Fruit fly (Drosophila melanogaster) whole organism, prepupa: Measurements from ENCODE around the gene CG42870.
A peak's percentile ranks its signal among the peaks of the same experiment; 100 is the strongest.

Experiments
- Blimp-1 ChIP-seq: fragments of 200-800 bp; sonication (Bioruptor generic); optimal IDR thresholded peaks from 3 replicates; lab custom pipeline; 2017; ENCODE audit warnings: missing biosample characterization, missing genetic modification characterization, mild to moderate bottlenecking, moderate library complexity, missing genetic modification reagents
- CG10631 ChIP-seq: fragments of 200-800 bp; sonication (Bioruptor generic); optimal IDR thresholded peaks from 2 replicates; lab custom pipeline; 2016; ENCODE audit warnings: missing biosample characterization, missing genetic modification characterization
- CG10669 ChIP-seq: fragments of 200-800 bp; sonication (Bioruptor generic); optimal IDR thresholded peaks from 3 replicates; lab custom pipeline; 2018; ENCODE audit warnings: missing biosample characterization, mild to moderate bottlenecking, missing genetic modification characterization, moderate library complexity
- CG11762 ChIP-seq: fragments of 200-800 bp; sonication (Bioruptor generic); optimal IDR thresholded peaks from 3 replicates; lab custom pipeline; 2016; ENCODE audit warnings: missing biosample characterization, missing genetic modification characterization; ENCODE audit not compliant: insufficient read depth
- CG11902 ChIP-seq: fragments of 200-800 bp; sonication (Bioruptor generic); optimal IDR thresholded peaks from 3 replicates; lab custom pipeline; 2016; ENCODE audit warnings: missing biosample characterization, missing genetic modification characterization
- CG1621 ChIP-seq: fragments of 200-800 bp; sonication (Bioruptor generic); optimal IDR thresholded peaks from 3 replicates; lab custom pipeline; 2018; ENCODE audit warnings: missing biosample characterization, mild to moderate bottlenecking, missing genetic modification characterization
- CG16779 ChIP-seq: fragments of 200-800 bp; sonication (Bioruptor generic); optimal IDR thresholded peaks from 3 replicates; lab custom pipeline; 2017; ENCODE audit warnings: missing biosample characterization, mild to moderate bottlenecking, missing genetic modification characterization
- CG3032 ChIP-seq: fragments of 200-800 bp; optimal IDR thresholded peaks from 2 replicates; lab custom pipeline; 2019; ENCODE audit warnings: missing biosample characterization, mild to moderate bottlenecking, missing genetic modification characterization, moderate library complexity
- CG31627 ChIP-seq: fragments of 200-800 bp; sonication (Bioruptor generic); optimal IDR thresholded peaks from 3 replicates; lab custom pipeline; 2016; ENCODE audit warnings: missing biosample characterization, missing genetic modification characterization
- CG32006 ChIP-seq: fragments of 200-800 bp; sonication (Bioruptor generic); optimal IDR thresholded peaks from 3 replicates; lab custom pipeline; 2017; ENCODE audit warnings: missing biosample characterization, mild to moderate bottlenecking, missing genetic modification characterization
- CG34406 ChIP-seq: fragments of 200-800 bp; sonication (Bioruptor generic); optimal IDR thresholded peaks from 3 replicates; lab custom pipeline; 2016; ENCODE audit warnings: missing biosample characterization, missing genetic modification characterization
- CG3919 ChIP-seq: fragments of 200-800 bp; sonication (Bioruptor generic); optimal IDR thresholded peaks from 3 replicates; lab custom pipeline; 2016; ENCODE audit warnings: missing biosample characterization, missing genetic modification characterization
- CG4318 ChIP-seq: fragments of 200-800 bp; sonication (Bioruptor generic); optimal IDR thresholded peaks from 3 replicates; lab custom pipeline; 2017; ENCODE audit warnings: missing biosample characterization, mild to moderate bottlenecking, missing genetic modification characterization
- CG6163 ChIP-seq: fragments of 200-800 bp; sonication (Bioruptor generic); IDR thresholded peaks from 3 replicates; pipeline ENCODE4 v1.3.6; 2022; ENCODE audit warnings: missing biosample characterization, missing genetic modification characterization
- CG6276 ChIP-seq: fragments of 200-800 bp; sonication (Bioruptor generic); optimal IDR thresholded peaks from 2 replicates; lab custom pipeline; 2017; ENCODE audit warnings: missing biosample characterization, mild to moderate bottlenecking, missing genetic modification characterization
- CG6792 ChIP-seq: fragments of 200-800 bp; sonication (Bioruptor generic); optimal IDR thresholded peaks from 3 replicates; lab custom pipeline; 2016; ENCODE audit warnings: missing biosample characterization, missing genetic modification characterization
- CG6808 ChIP-seq: fragments of 200-800 bp; sonication (Bioruptor generic); optimal IDR thresholded peaks from 3 replicates; lab custom pipeline; 2017; ENCODE audit warnings: missing biosample characterization, missing genetic modification characterization, mild to moderate bottlenecking, moderate library complexity, missing genetic modification reagents
- CG6854 ChIP-seq: fragments of 200-800 bp; sonication (Bioruptor generic); optimal IDR thresholded peaks from 2 replicates; lab custom pipeline; 2017; ENCODE audit warnings: missing biosample characterization, mild to moderate bottlenecking, missing genetic modification characterization
- CG7368 ChIP-seq: fragments of 200-800 bp; sonication (Bioruptor generic); optimal IDR thresholded peaks from 3 replicates; lab custom pipeline; 2016; ENCODE audit warnings: missing biosample characterization, missing genetic modification characterization
- CG8119 ChIP-seq: fragments of 200-800 bp; sonication (Bioruptor generic); IDR thresholded peaks from 3 replicates; pipeline ENCODE4 v1.3.6; 2022; ENCODE audit warnings: missing biosample characterization, missing genetic modification characterization
- CG8319 ChIP-seq: fragments of 200-800 bp; sonication (Bioruptor generic); optimal IDR thresholded peaks from 3 replicates; lab custom pipeline; 2016; ENCODE audit warnings: missing biosample characterization, missing genetic modification characterization
- Eip75B ChIP-seq: fragments of 200-800 bp; sonication (Bioruptor generic); optimal IDR thresholded peaks from 3 replicates; lab custom pipeline; 2016; ENCODE audit warnings: missing biosample characterization, missing genetic modification characterization
- Ets21C ChIP-seq: fragments of 200-800 bp; sonication (Bioruptor generic); optimal IDR thresholded peaks from 3 replicates; lab custom pipeline; 2016; ENCODE audit warnings: missing biosample characterization, missing genetic modification characterization
- Ets96B ChIP-seq: fragments of 200-800 bp; optimal IDR thresholded peaks from 2 replicates; lab custom pipeline; 2019; ENCODE audit warnings: missing biosample characterization, mild to moderate bottlenecking, missing genetic modification characterization, moderate library complexity
- Gug ChIP-seq: fragments of 200-800 bp; sonication (Bioruptor generic); IDR thresholded peaks from 2 replicates; pipeline ENCODE4 v1.3.6; 2022; ENCODE audit warnings: missing biosample characterization, missing genetic modification characterization
- Hr38 ChIP-seq: sonication (Bioruptor generic); optimal IDR thresholded peaks from 2 replicates; lab custom pipeline; 2016; ENCODE audit warnings: missing biosample characterization, missing genetic modification characterization
- Hr39 ChIP-seq: fragments of 200-800 bp; sonication (Bioruptor generic); optimal IDR thresholded peaks from 2 replicates; lab custom pipeline; 2016; ENCODE audit warnings: missing biosample characterization, missing genetic modification characterization
- Hr4 ChIP-seq: fragments of 200-800 bp; sonication (Bioruptor generic); optimal IDR thresholded peaks from 3 replicates; lab custom pipeline; 2016; ENCODE audit warnings: missing biosample characterization, missing genetic modification characterization
- Lpt ChIP-seq: fragments of 200-800 bp; sonication (Bioruptor generic); optimal IDR thresholded peaks from 3 replicates; lab custom pipeline; 2016; ENCODE audit warnings: missing biosample characterization, missing genetic modification characterization
- Met ChIP-seq: fragments of 200-800 bp; sonication (Bioruptor generic); optimal IDR thresholded peaks from 3 replicates; lab custom pipeline; 2016; ENCODE audit warnings: missing biosample characterization, missing genetic modification characterization
- OdsH ChIP-seq: fragments of 200-800 bp; sonication (Bioruptor generic); optimal IDR thresholded peaks from 3 replicates; lab custom pipeline; 2016; ENCODE audit warnings: missing biosample characterization, missing genetic modification characterization
- Smox ChIP-seq: fragments of 200-800 bp; sonication (Bioruptor generic); optimal IDR thresholded peaks from 3 replicates; lab custom pipeline; 2016; ENCODE audit warnings: missing biosample characterization, missing genetic modification characterization
- Sox102F ChIP-seq: fragments of 200-800 bp; sonication (Bioruptor generic); optimal IDR thresholded peaks from 2 replicates; lab custom pipeline; 2016; ENCODE audit warnings: missing biosample characterization, mild to moderate bottlenecking, missing genetic modification characterization
- Sox15 ChIP-seq: fragments of 200-800 bp; sonication (Bioruptor generic); optimal IDR thresholded peaks from 3 replicates; lab custom pipeline; 2016; ENCODE audit warnings: missing biosample characterization, missing genetic modification characterization
- achi ChIP-seq: fragments of 200-800 bp; sonication (Bioruptor generic); optimal IDR thresholded peaks from 3 replicates; lab custom pipeline; 2016; ENCODE audit warnings: missing biosample characterization, missing genetic modification characterization
- acj6 ChIP-seq: fragments of 200-800 bp; sonication (Bioruptor generic); optimal IDR thresholded peaks from 3 replicates; lab custom pipeline; 2016; ENCODE audit warnings: missing biosample characterization, missing genetic modification characterization
- cyc ChIP-seq: fragments of 200-800 bp; sonication (Bioruptor generic); optimal IDR thresholded peaks from 3 replicates; lab custom pipeline; 2016; ENCODE audit warnings: missing biosample characterization, missing genetic modification characterization
- dac ChIP-seq: fragments of 200-800 bp; sonication (Bioruptor generic); optimal IDR thresholded peaks from 2 replicates; lab custom pipeline; 2017; ENCODE audit warnings: missing biosample characterization, mild to moderate bottlenecking, missing genetic modification characterization
- dsx ChIP-seq: fragments of 200-800 bp; optimal IDR thresholded peaks from 3 replicates; lab custom pipeline; 2019; ENCODE audit warnings: missing biosample characterization, mild to moderate bottlenecking, missing genetic modification characterization, moderate library complexity; ENCODE audit not compliant: poor library complexity, severe bottlenecking
- eg ChIP-seq: fragments of 200-800 bp; sonication (Bioruptor generic); IDR thresholded peaks from 3 replicates; pipeline ENCODE4 v1.3.6; 2022; ENCODE audit warnings: missing biosample characterization, missing genetic modification characterization
- esn ChIP-seq: fragments of 200-800 bp; sonication (Bioruptor generic); optimal IDR thresholded peaks from 2 replicates; lab custom pipeline; 2016; ENCODE audit warnings: missing biosample characterization, mild to moderate bottlenecking, missing genetic modification characterization, moderate library complexity
- fd85E ChIP-seq: fragments of 200-800 bp; sonication (Bioruptor generic); optimal IDR thresholded peaks from 3 replicates; lab custom pipeline; 2016; ENCODE audit warnings: missing biosample characterization, missing genetic modification characterization
- fkh ChIP-seq: fragments of 200-800 bp; sonication (Bioruptor generic); optimal IDR thresholded peaks from 3 replicates; lab custom pipeline; 2017; ENCODE audit warnings: missing biosample characterization, mild to moderate bottlenecking, missing genetic modification characterization, moderate library complexity
- lz ChIP-seq: fragments of 200-800 bp; sonication (Bioruptor generic); optimal IDR thresholded peaks from 3 replicates; lab custom pipeline; 2016; ENCODE audit warnings: missing biosample characterization, missing genetic modification characterization
- net ChIP-seq: fragments of 200-800 bp; sonication (Bioruptor generic); optimal IDR thresholded peaks from 3 replicates; lab custom pipeline; 2016; ENCODE audit warnings: missing biosample characterization, missing genetic modification characterization
- pdm3 ChIP-seq: fragments of 200-800 bp; sonication (Bioruptor generic); optimal IDR thresholded peaks from 3 replicates; lab custom pipeline; 2016; ENCODE audit warnings: missing biosample characterization, missing genetic modification characterization
- salr ChIP-seq, 2 experiments: fragments of 200-800 bp; sonication (Bioruptor generic); optimal IDR thresholded peaks; 3 replicates each; lab custom pipeline; 2016 to 2018; ENCODE audit warnings: missing biosample characterization in 2 of 2, missing genetic modification characterization in 2 of 2, mild to moderate bottlenecking in 1 of 2
- spab ChIP-seq: fragments of 200-800 bp; sonication (Bioruptor generic); optimal IDR thresholded peaks from 2 replicates; lab custom pipeline; 2017; ENCODE audit warnings: missing biosample characterization, mild to moderate bottlenecking, missing genetic modification characterization, missing genetic modification reagents
- ss ChIP-seq, 2 experiments: fragments of 200-800 bp; sonication (Bioruptor generic); optimal IDR thresholded peaks; 2 replicates in 1 of 2; 3 replicates in 1 of 2; lab custom pipeline; 2017 to 2018; ENCODE audit warnings: mild to moderate bottlenecking in 2 of 2, missing biosample characterization in 2 of 2, missing genetic modification characterization in 2 of 2, moderate library complexity in 1 of 2
- svp ChIP-seq: fragments of 200-800 bp; sonication (Bioruptor generic); peaks from one replicate; lab custom pipeline; 2016; ENCODE audit warnings: missing biosample characterization, missing genetic modification characterization
- topi ChIP-seq: fragments of 200-800 bp; sonication (Bioruptor generic); optimal IDR thresholded peaks from 3 replicates; lab custom pipeline; 2016; ENCODE audit warnings: missing biosample characterization, missing genetic modification characterization
- vri ChIP-seq: fragments of 200-800 bp; sonication (Bioruptor generic); optimal IDR thresholded peaks from 3 replicates; lab custom pipeline; 2016; ENCODE audit warnings: missing biosample characterization, mild to moderate bottlenecking, missing genetic modification characterization

The CG42870 gene

DNA sequence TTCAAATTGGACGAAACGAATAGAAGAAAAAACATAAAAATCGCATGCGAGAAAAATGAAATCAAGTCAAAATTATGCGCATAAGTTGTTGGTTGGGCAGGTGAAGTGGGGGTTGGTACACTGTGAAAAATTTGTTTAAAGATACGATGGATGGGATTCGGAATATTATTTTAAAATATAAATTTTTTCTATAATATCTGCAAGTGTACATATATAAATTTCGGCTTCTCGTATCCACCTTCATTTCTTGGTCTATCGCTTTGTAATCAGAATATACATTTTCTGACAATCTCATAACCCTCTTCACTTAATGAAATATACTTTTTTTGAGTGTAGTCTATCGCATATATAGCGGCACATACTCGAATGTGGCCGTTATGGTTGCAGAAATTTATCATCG lies 33.8 kb downstream of the CG42870 start:
- no peak for TF ChIP-seq spab (GFP tag; lab: Kevin White, UChicago)
- peak; percentile 36 for TF ChIP-seq CG34406 (GFP tag; lab: Kevin White, UChicago)
- TF ChIP-seq CG6163 (GFP tag; lab: Robert Waterston, UW) = peak; percentile 43; the same call in 1 of the 3 replicates
- TF ChIP-seq Ets96B = no peak
- TF ChIP-seq svp = peak; percentile 75
- TF ChIP-seq Lpt (GFP tag; lab: Kevin White, UChicago) = peak; percentile 60
- no peak for TF ChIP-seq CG8319 (GFP tag; lab: Kevin White, UChicago)
- no peak for TF ChIP-seq CG10669 (GFP tag; lab: Kevin White, UChicago)
- TF ChIP-seq ss (GFP tag; optimal IDR thresholded peaks at IDR 0.05; lab: Kevin White, UChicago) = no peak
- TF ChIP-seq esn (GFP tag; lab: Kevin White, UChicago) = peak; percentile 40
- TF ChIP-seq Smox (GFP tag; lab: Kevin White, UChicago) = peak; percentile 3
- TF ChIP-seq Eip75B (GFP tag; lab: Kevin White, UChicago) = peak; percentile 14
- TF ChIP-seq Sox102F = peak; percentile 16
- TF ChIP-seq dsx = no peak
- no peak for TF ChIP-seq fkh (GFP tag; lab: Kevin White, UChicago)
- TF ChIP-seq Hr4 (GFP tag; lab: Kevin White, UChicago) = peak; percentile 88
- TF ChIP-seq Hr39 (GFP tag; lab: Kevin White, UChicago) = peak; percentile 7
- TF ChIP-seq fd85E (GFP tag; lab: Kevin White, UChicago) = no peak
- TF ChIP-seq CG4318 (GFP tag; lab: Kevin White, UChicago) = peak; percentile 81
- TF ChIP-seq CG8119 (GFP tag; lab: Robert Waterston, UW) = peak; percentile 88
- TF ChIP-seq CG32006 = peak; percentile 91
- peak; percentile 58 for TF ChIP-seq achi
- no peak for TF ChIP-seq Ets21C (GFP tag; lab: Kevin White, UChicago)
- peak; percentile 16 for TF ChIP-seq lz
- no peak for TF ChIP-seq CG3032 (tag; lab: Kevin White, UChicago)
- peak; percentile 42 for TF ChIP-seq net (GFP tag; lab: Kevin White, UChicago)
- TF ChIP-seq OdsH (GFP tag; lab: Kevin White, UChicago) = peak; percentile 63
- TF ChIP-seq Sox15 (GFP tag; lab: Kevin White, UChicago) = no peak
- no peak for TF ChIP-seq Blimp-1 (GFP tag; lab: Kevin White, UChicago)
- no peak for TF ChIP-seq CG6854 (GFP tag; lab: Kevin White, UChicago)
- TF ChIP-seq Gug (GFP tag; lab: Robert Waterston, UW) = peak; percentile 39; the same call in 1 of the 2 replicates
- no peak for TF ChIP-seq Hr38 (GFP tag; lab: Kevin White, UChicago)
- no peak for TF ChIP-seq CG11902 (GFP tag; lab: Kevin White, UChicago)
- TF ChIP-seq salr (GFP tag; optimal IDR thresholded peaks at IDR 0.05; lab: Kevin White, UChicago) = peak in 1 of 2 experiments; percentile 62
- TF ChIP-seq acj6 (GFP tag; lab: Kevin White, UChicago) = peak; percentile 43
- TF ChIP-seq cyc (GFP tag; lab: Kevin White, UChicago) = no peak
- TF ChIP-seq CG6808 = no peak
- peak; percentile 33 for TF ChIP-seq topi (GFP tag; lab: Kevin White, UChicago)
- no peak for TF ChIP-seq CG16779
- TF ChIP-seq CG1621 (tag; lab: Kevin White, UChicago) = no peak
- TF ChIP-seq vri (GFP tag; lab: Kevin White, UChicago) = no peak
- peak; percentile 42 for TF ChIP-seq Met
- TF ChIP-seq eg (GFP tag; lab: Robert Waterston, UW) = peak; percentile 79
- no peak for TF ChIP-seq CG31627 (GFP tag; lab: Kevin White, UChicago)
- no peak for TF ChIP-seq CG7368 (GFP tag; lab: Kevin White, UChicago)
- TF ChIP-seq pdm3 (GFP tag; lab: Kevin White, UChicago) = peak; percentile 49
- peak; percentile 27 for TF ChIP-seq CG10631 (GFP tag; lab: Kevin White, UChicago)
- peak; percentile 80 for TF ChIP-seq CG6276
- peak; percentile 41 for TF ChIP-seq CG6792 (GFP tag; lab: Kevin White, UChicago)
- peak; percentile 64 for TF ChIP-seq CG3919 (GFP tag; lab: Kevin White, UChicago)
- peak; percentile 31 for TF ChIP-seq CG11762 (GFP tag; lab: Kevin White, UChicago)
- peak; percentile 59 for TF ChIP-seq dac (GFP tag; lab: Kevin White, UChicago)
